Worm (Caenorhabditis elegans) whole organism, L2 larva: Measurements from ENCODE around the gene Y50E8A.5.

Source experiments
- ceh-82 ChIP-seq: fragments of 150-350 bp; optimal IDR thresholded peaks from 2 replicates; lab custom pipeline; 2014; ENCODE audit warnings: missing biosample characterization, missing genetic modification characterization
- elt-1 ChIP-seq: fragments of 150-350 bp; optimal IDR thresholded peaks from 2 replicates; lab custom pipeline; 2014; ENCODE audit warnings: missing biosample characterization, missing genetic modification characterization
- lin-39 ChIP-seq: fragments of 150-350 bp; optimal IDR thresholded peaks from 2 replicates; lab custom pipeline; 2014; ENCODE audit warnings: missing biosample characterization, missing genetic modification reagents, missing genetic modification characterization
- lsy-2 ChIP-seq, 2 experiments: fragments of 150-350 bp in 1 of 2; sonication (generic microtip) in 1 of 2; optimal IDR thresholded peaks; 2 replicates each; lab custom pipeline; 2014 to 2017; ENCODE audit warnings: missing biosample characterization in 2 of 2, missing genetic modification characterization in 2 of 2
- mab-5 ChIP-seq: fragments of 150-350 bp; optimal IDR thresholded peaks from 2 replicates; lab custom pipeline; 2014; ENCODE audit warnings: missing biosample characterization, missing genetic modification characterization
- mdl-1 ChIP-seq, 2 experiments: fragments of 150-350 bp in 1 of 2; sonication (generic microtip) in 1 of 2; optimal IDR thresholded peaks; 2 replicates each; lab custom pipeline; 2017; ENCODE audit warnings: missing biosample characterization in 2 of 2, missing genetic modification characterization in 2 of 2
- nhr-6 ChIP-seq: fragments of 150-350 bp; optimal IDR thresholded peaks from 2 replicates; lab custom pipeline; 2014; ENCODE audit warnings: missing biosample characterization, missing genetic modification characterization
- nhr-77 ChIP-seq: fragments of 150-350 bp; optimal IDR thresholded peaks from 2 replicates; lab custom pipeline; 2014; ENCODE audit warnings: missing biosample characterization, missing genetic modification characterization
- zag-1 ChIP-seq: fragments of 150-350 bp; optimal IDR thresholded peaks from 2 replicates; lab custom pipeline; 2014; ENCODE audit warnings: missing biosample characterization, missing genetic modification characterization
- ztf-11 ChIP-seq: sonication (generic microtip); optimal IDR thresholded peaks from 2 replicates; lab custom pipeline; 2017; ENCODE audit warnings: missing biosample characterization, missing genetic modification characterization
- ztf-4 ChIP-seq: fragments of 150-350 bp; optimal IDR thresholded peaks from 2 replicates; lab custom pipeline; 2014; ENCODE audit warnings: missing biosample characterization, missing genetic modification characterization

ce11 chrV:14712316-14712715, 24.4 kb downstream of the Y50E8A.5 start, which contains the start of gene R08A2.5:
- no peak for TF ChIP-seq ceh-82 (tag; lab: Kevin White, UChicago)
- TF ChIP-seq elt-1 = no peak
- no peak for TF ChIP-seq nhr-77 (tag; lab: Kevin White, UChicago)
- no peak for TF ChIP-seq ztf-4 (tag; lab: Kevin White, UChicago)
- TF ChIP-seq lin-39 = no peak
- TF ChIP-seq zag-1 (tag; lab: Kevin White, UChicago) = no peak
- no peak for TF ChIP-seq lsy-2 (tag; optimal IDR thresholded peaks at IDR 0.05; lab: Kevin White, UChicago)
- TF ChIP-seq nhr-6 (tag; lab: Kevin White, UChicago) = no peak
- TF ChIP-seq ztf-11 (tag; lab: Kevin White, UChicago) = no peak
- no peak for TF ChIP-seq mdl-1 (tag; optimal IDR thresholded peaks at IDR 0.05; lab: Kevin White, UChicago)
- no peak for TF ChIP-seq mab-5 (tag; lab: Kevin White, UChicago)
